Worm (Caenorhabditis elegans) whole organism, L1 larva: Measurements from ENCODE around the gene ets-6.

Experiments used
- Y116A8C.19 ChIP-seq: sonication (generic microtip); optimal IDR thresholded peaks from 2 replicates; lab custom pipeline; 2016; ENCODE audit warnings: missing compliant biosample characterization, missing genetic modification characterization, borderline replicate concordance
- aly-2 ChIP-seq: fragments of 150-350 bp; optimal IDR thresholded peaks from 2 replicates; lab custom pipeline; 2014; ENCODE audit warnings: missing biosample characterization, missing genetic modification characterization
- ama-1 ChIP-seq: fragments of 150-350 bp; optimal IDR thresholded peaks from 2 replicates; lab custom pipeline; 2014
- blmp-1 ChIP-seq: fragments of 150-350 bp; optimal IDR thresholded peaks from 2 replicates; lab custom pipeline; 2014; ENCODE audit warnings: missing biosample characterization, missing genetic modification characterization
- ceh-63 ChIP-seq: fragments of 200-800 bp; sonication (Bioruptor generic); optimal IDR thresholded peaks from 2 replicates; lab custom pipeline; 2018; ENCODE audit warnings: mild to moderate bottlenecking, missing genetic modification characterization, missing compliant biosample characterization
- ceh-82 ChIP-seq, 3 experiments: fragments of 150-350 bp in 1 of 3; sonication (generic microtip) in 2 of 3; optimal IDR thresholded peaks; 2 replicates each; lab custom pipeline; 2014 to 2017; ENCODE audit warnings: missing biosample characterization in 3 of 3, missing genetic modification characterization in 3 of 3
- ceh-88 ChIP-seq: fragments of 200-800 bp; sonication (Bioruptor generic); IDR thresholded peaks from 2 replicates; pipeline ENCODE4 v1.3.6; 2022; ENCODE audit warnings: missing genetic modification characterization, missing compliant biosample characterization
- ceh-90 ChIP-seq: sonication (generic microtip); optimal IDR thresholded peaks from 2 replicates; lab custom pipeline; 2016; ENCODE audit warnings: missing genetic modification characterization, missing compliant biosample characterization
- efl-1 ChIP-seq, 4 experiments: fragments of 150-350 bp; optimal IDR thresholded peaks in 3 of 4; peaks in 1 of 4; 1 replicate in 1 of 4; 2 replicates in 3 of 4; lab custom pipeline; 2014; ENCODE audit warnings: missing biosample characterization in 2 of 4, missing genetic modification characterization in 2 of 4, missing genetic modification reagents in 2 of 4
- efl-3 ChIP-seq: fragments of 200-800 bp; sonication (Bioruptor generic); optimal IDR thresholded peaks from 2 replicates; lab custom pipeline; 2018; ENCODE audit warnings: mild to moderate bottlenecking, missing genetic modification characterization, missing compliant biosample characterization
- egl-13 ChIP-seq: sonication (generic microtip); optimal IDR thresholded peaks from 2 replicates; lab custom pipeline; 2016; ENCODE audit warnings: missing genotype, missing genetic modification reagents, missing genetic modification characterization, missing compliant biosample characterization
- elt-2 ChIP-seq: sonication (generic microtip); optimal IDR thresholded peaks from 2 replicates; lab custom pipeline; 2016; ENCODE audit warnings: missing genetic modification characterization, mild to moderate bottlenecking, inconsistent platforms, missing compliant biosample characterization, missing genetic modification reagents
- ets-5 ChIP-seq: fragments of 200-800 bp; sonication (Bioruptor generic); IDR thresholded peaks from 2 replicates; pipeline ENCODE4 v1.3.6; 2022; ENCODE audit warnings: missing genetic modification characterization, missing compliant biosample characterization
- fkh-4 ChIP-seq: sonication (generic microtip); optimal IDR thresholded peaks from 2 replicates; lab custom pipeline; 2016; ENCODE audit warnings: missing compliant biosample characterization, missing genetic modification characterization, borderline replicate concordance
- fos-1 ChIP-seq: fragments of 150-350 bp; optimal IDR thresholded peaks from 2 replicates; lab custom pipeline; 2014; ENCODE audit warnings: missing biosample characterization, missing genetic modification characterization
- grh-1 ChIP-seq: fragments of 200-800 bp; sonication (Bioruptor generic); IDR thresholded peaks from 2 replicates; pipeline ENCODE4 v1.3.6; 2022; ENCODE audit warnings: missing genetic modification reagents, missing genetic modification characterization, missing compliant biosample characterization
- irx-1 ChIP-seq: sonication (generic microtip); optimal IDR thresholded peaks from 2 replicates; lab custom pipeline; 2016; ENCODE audit warnings: missing genetic modification characterization, missing compliant biosample characterization
- jun-1 ChIP-seq: fragments of 150-350 bp; optimal IDR thresholded peaks from 2 replicates; lab custom pipeline; 2014; ENCODE audit warnings: missing biosample characterization, missing genetic modification reagents, missing genetic modification characterization
- lin-13 ChIP-seq: fragments of 150-350 bp; optimal IDR thresholded peaks from 2 replicates; lab custom pipeline; 2014; ENCODE audit warnings: missing biosample characterization, missing genetic modification reagents, missing genetic modification characterization
- lin-14 ChIP-seq: fragments of 200-800 bp; sonication (Bioruptor generic); optimal IDR thresholded peaks from 2 replicates; lab custom pipeline; 2018; ENCODE audit warnings: mild to moderate bottlenecking, missing genetic modification characterization, moderate library complexity, missing compliant biosample characterization
- lin-35 ChIP-seq, 2 experiments: fragments of 150-350 bp; optimal IDR thresholded peaks; 2 replicates each; lab custom pipeline; 2014; ENCODE audit warnings: missing biosample characterization in 2 of 2, missing genetic modification characterization in 2 of 2, missing genetic modification reagents in 2 of 2
- mab-9 ChIP-seq: fragments of 200-800 bp; sonication (Bioruptor generic); IDR thresholded peaks from 2 replicates; pipeline ENCODE4 v1.3.6; 2022; ENCODE audit warnings: missing genetic modification reagents, missing genetic modification characterization, missing compliant biosample characterization
- mef-2 ChIP-seq: fragments of 150-350 bp; optimal IDR thresholded peaks from 2 replicates; lab custom pipeline; 2014; ENCODE audit warnings: missing biosample characterization, missing genetic modification characterization
- nhr-11 ChIP-seq: fragments of 150-350 bp; optimal IDR thresholded peaks from 2 replicates; lab custom pipeline; 2014; ENCODE audit warnings: missing biosample characterization, missing genetic modification characterization
- nhr-19 ChIP-seq: fragments of 200-800 bp; sonication (Bioruptor generic); conservative IDR thresholded peaks from 2 replicates; pipeline ENCODE4 v1.3.6; 2022; ENCODE audit warnings: missing genetic modification characterization, missing compliant biosample characterization
- nhr-20 ChIP-seq: sonication (generic microtip); optimal IDR thresholded peaks from 2 replicates; lab custom pipeline; 2016; ENCODE audit warnings: mild to moderate bottlenecking, missing genetic modification characterization, missing compliant biosample characterization
- nhr-71 ChIP-seq: sonication (generic microtip); optimal IDR thresholded peaks from 2 replicates; lab custom pipeline; 2016; ENCODE audit warnings: mild to moderate bottlenecking, missing genetic modification characterization, moderate library complexity, missing compliant biosample characterization
- nhr-76 ChIP-seq: sonication (generic microtip); optimal IDR thresholded peaks from 2 replicates; lab custom pipeline; 2017; ENCODE audit warnings: missing biosample characterization, missing genetic modification characterization
- nhr-77 ChIP-seq: fragments of 150-350 bp; optimal IDR thresholded peaks from 2 replicates; lab custom pipeline; 2014; ENCODE audit warnings: missing biosample characterization, missing genetic modification characterization
- nhr-84 ChIP-seq: sonication (generic microtip); optimal IDR thresholded peaks from 2 replicates; lab custom pipeline; 2017; ENCODE audit warnings: missing biosample characterization, missing genetic modification characterization
- nhr-85 ChIP-seq: sonication (generic microtip); peaks from one replicate; lab custom pipeline; 2016; ENCODE audit warnings: missing genetic modification characterization, inconsistent platforms, missing compliant biosample characterization
- nhr-90 ChIP-seq: sonication (generic microtip); optimal IDR thresholded peaks from 2 replicates; lab custom pipeline; 2016; ENCODE audit warnings: mild to moderate bottlenecking, missing genetic modification characterization, missing compliant biosample characterization; ENCODE audit not compliant: poor library complexity
- pax-3 ChIP-seq: fragments of 200-800 bp; sonication (Bioruptor generic); optimal IDR thresholded peaks from 2 replicates; lab custom pipeline; 2018; ENCODE audit warnings: mild to moderate bottlenecking, missing genetic modification characterization, moderate library complexity, missing compliant biosample characterization
- rnt-1 ChIP-seq: sonication (generic microtip); optimal IDR thresholded peaks from 2 replicates; lab custom pipeline; 2016; ENCODE audit warnings: mild to moderate bottlenecking, missing genetic modification characterization, moderate library complexity, missing compliant biosample characterization
- snpc-4 ChIP-seq: fragments of 150-350 bp; optimal IDR thresholded peaks from 2 replicates; lab custom pipeline; 2014; ENCODE audit warnings: missing biosample characterization, missing genetic modification characterization
- snu-23 ChIP-seq: sonication (generic microtip); optimal IDR thresholded peaks from 2 replicates; lab custom pipeline; 2016; ENCODE audit warnings: missing genetic modification characterization, missing compliant biosample characterization
- sox-4 ChIP-seq: sonication (generic microtip); optimal IDR thresholded peaks from 2 replicates; lab custom pipeline; 2016; ENCODE audit warnings: missing genetic modification characterization, missing compliant biosample characterization
- tbx-2 ChIP-seq: sonication (generic microtip); optimal IDR thresholded peaks from 2 replicates; lab custom pipeline; 2016; ENCODE audit warnings: missing genetic modification characterization, missing compliant biosample characterization
- tlp-1 ChIP-seq: fragments of 150-350 bp; optimal IDR thresholded peaks from 2 replicates; lab custom pipeline; 2014; ENCODE audit warnings: missing biosample characterization, missing genetic modification characterization
- unc-130 ChIP-seq: fragments of 150-350 bp; optimal IDR thresholded peaks from 2 replicates; lab custom pipeline; 2017; ENCODE audit warnings: missing biosample characterization, missing genetic modification characterization, inconsistent platforms
- unc-30 ChIP-seq: sonication (generic microtip); optimal IDR thresholded peaks from 2 replicates; lab custom pipeline; 2017; ENCODE audit warnings: missing biosample characterization, missing genetic modification characterization
- xbp-1 ChIP-seq: sonication (generic microtip); optimal IDR thresholded peaks from 2 replicates; lab custom pipeline; 2016; ENCODE audit warnings: missing genetic modification characterization, missing compliant biosample characterization

The ets-6 gene

ce11 chrV:7548499-7548898, 31.8 kb downstream of the ets-6 start:
- TF ChIP-seq nhr-85 = peak; percentile 52
- TF ChIP-seq grh-1 (GFP tag; lab: Robert Waterston, UW) = 0 out of 2 replicates have a peak, but pooled peaks have one; percentile 30
- TF ChIP-seq nhr-19 = peak; percentile 36
- TF ChIP-seq nhr-90 = peak; percentile 10

ce11 chrV:7548017-7548416, 32.3 kb downstream of the ets-6 start:
- TF ChIP-seq Y116A8C.19 (tag; lab: Kevin White, UChicago) (no peak), mef-2 (no peak), elt-2 (tag; lab: Kevin White, UChicago) (peak; percentile 88), aly-2 (no peak), lin-35 (GFP tag; optimal IDR thresholded peaks at IDR 0.05; lab: Kevin White, UChicago) (peak in 1 of 2 experiments; percentile 6), ceh-82 (tag; optimal IDR thresholded peaks at IDR 0.05; lab: Kevin White, UChicago) (no peak), ets-5 (no peak), pax-3 (tag; lab: Kevin White, UChicago) (no peak)

- TF ChIP-seq efl-1 (optimal IDR thresholded peaks at IDR 0.05; lab: Kevin White, UChicago) (no peak), efl-1 (GFP tag; optimal IDR thresholded peaks at IDR 0.05 in 1 of 2; lab: Kevin White, UChicago) (no peak), tbx-2 (tag; lab: Kevin White, UChicago) (no peak), nhr-19 (no peak), snpc-4 (tag; lab: Kevin White, UChicago) (no peak), unc-130 (tag; lab: Kevin White, UChicago) (no peak), nhr-77 (tag; lab: Kevin White, UChicago) (no peak), ceh-90 (tag; lab: Kevin White, UChicago) (no peak), nhr-76 (tag; lab: Kevin White, UChicago) (no peak), xbp-1 (tag; lab: Kevin White, UChicago) (no peak), lin-13 (GFP tag; lab: Kevin White, UChicago) (no peak), snu-23 (GFP tag; lab: Kevin White, UChicago) (no peak), fos-1 (no peak), rnt-1 (tag; lab: Kevin White, UChicago) (no peak)
Observed at ce11 chrV:7547479-7547878, 32.9 kb downstream of the ets-6 start, which contains the start of gene ftn-1. ftn-1 (minus strand) TSS chrV:7547579.

- TF ChIP-seq sox-4 (tag; lab: Kevin White, UChicago) = no peak
- no peak for TF ChIP-seq ceh-82 (tag; optimal IDR thresholded peaks at IDR 0.05; lab: Kevin White, UChicago)
- TF ChIP-seq nhr-20 (tag; lab: Kevin White, UChicago) = no peak
- TF ChIP-seq fkh-4 (tag; lab: Kevin White, UChicago) = no peak
- TF ChIP-seq ceh-90 (tag; lab: Kevin White, UChicago) = no peak
- TF ChIP-seq nhr-84 (tag; lab: Kevin White, UChicago) = no peak
- no peak for TF ChIP-seq nhr-85
- TF ChIP-seq ceh-88 (GFP tag; lab: Robert Waterston, UW) = no peak
- TF ChIP-seq lin-14 (GFP tag; lab: Kevin White, UChicago) = no peak
Observed at ce11 chrV:7545187-7545586, 35.2 kb downstream of the ets-6 start, which contains the start of the genes C54F6.19 and nhx-3. C54F6.19 (plus strand) TSS chrV:7545487. nhx-3 (minus strand) TSS chrV:7545523.

- peak; percentile 10 for TF ChIP-seq blmp-1
- no peak for TF ChIP-seq tlp-1 (tag; lab: Kevin White, UChicago)
- no peak for TF ChIP-seq ceh-63 (GFP tag; lab: Kevin White, UChicago)
Observed at ce11 chrV:7543728-7544127, 36.6 kb downstream of the ets-6 start.

- TF ChIP-seq mab-9 (no peak), egl-13 (tag; lab: Kevin White, UChicago) (no peak), unc-30 (tag; lab: Kevin White, UChicago) (no peak), efl-3 (GFP tag; lab: Kevin White, UChicago) (no peak), irx-1 (no peak), jun-1 (tag; lab: Kevin White, UChicago) (no peak), nhr-19 (no peak), ama-1 (lab: Kevin White, UChicago) (no peak), nhr-11 (tag; lab: Kevin White, UChicago) (no peak), snpc-4 (tag; lab: Kevin White, UChicago) (no peak), nhr-71 (tag; lab: Kevin White, UChicago) (no peak), rnt-1 (tag; lab: Kevin White, UChicago) (no peak)
Observed at ce11 chrV:7539015-7539414, 41.3 kb downstream of the ets-6 start, which contains the start of gene srh-268. srh-268 (plus strand) TSS chrV:7539315.
